Worm (Caenorhabditis elegans) whole organism, L1 larva: ENCODE measurements around the gene C16B8.2.

ENCODE experiments used
- aly-2 ChIP-seq: fragments of 150-350 bp; optimal IDR thresholded peaks from 2 replicates; lab custom pipeline; 2014; ENCODE audit warnings: missing biosample characterization, missing genetic modification characterization
- ces-1 ChIP-seq: fragments of 150-350 bp; optimal IDR thresholded peaks from 2 replicates; lab custom pipeline; 2014; ENCODE audit warnings: missing biosample characterization, missing genetic modification reagents, missing genetic modification characterization
- dpl-1 ChIP-seq, 3 experiments: fragments of 150-350 bp in 2 of 3; sonication (generic microtip) in 1 of 3; optimal IDR thresholded peaks; 2 replicates each; lab custom pipeline; 2014 to 2017; ENCODE audit warnings: missing biosample characterization in 3 of 3, missing genetic modification characterization in 3 of 3, missing genetic modification reagents in 3 of 3
- elt-2 ChIP-seq: sonication (generic microtip); optimal IDR thresholded peaks from 2 replicates; lab custom pipeline; 2016; ENCODE audit warnings: missing genetic modification characterization, mild to moderate bottlenecking, inconsistent platforms, missing compliant biosample characterization, missing genetic modification reagents
- isw-1 ChIP-seq: fragments of 200-800 bp; sonication (Bioruptor generic); IDR thresholded peaks from 2 replicates; pipeline ENCODE4 v1.3.6; 2022; ENCODE audit warnings: missing genetic modification characterization, missing compliant biosample characterization
- lir-3 ChIP-seq: sonication (generic microtip); optimal IDR thresholded peaks from 2 replicates; lab custom pipeline; 2016; ENCODE audit warnings: mild to moderate bottlenecking, missing genetic modification characterization, moderate library complexity, missing compliant biosample characterization; ENCODE audit not compliant: poor library complexity
- nhr-71 ChIP-seq: sonication (generic microtip); optimal IDR thresholded peaks from 2 replicates; lab custom pipeline; 2016; ENCODE audit warnings: mild to moderate bottlenecking, missing genetic modification characterization, moderate library complexity, missing compliant biosample characterization
- pag-3 ChIP-seq: sonication (generic microtip); optimal IDR thresholded peaks from 2 replicates; lab custom pipeline; 2017; ENCODE audit warnings: missing genetic modification characterization, mild to moderate bottlenecking, missing compliant biosample characterization, antibody characterized with exemption, borderline replicate concordance; ENCODE audit not compliant: insufficient read depth
- skn-1 ChIP-seq: fragments of 150-350 bp; optimal IDR thresholded peaks from 2 replicates; lab custom pipeline; 2014; ENCODE audit warnings: missing biosample characterization, missing genetic modification characterization
- ztf-11 ChIP-seq, 2 experiments: sonication (generic microtip); optimal IDR thresholded peaks; 2 replicates each; lab custom pipeline; 2016 to 2017; ENCODE audit warnings: missing genetic modification characterization in 2 of 2, missing biosample characterization in 1 of 2, missing compliant biosample characterization in 1 of 2

DNA sequence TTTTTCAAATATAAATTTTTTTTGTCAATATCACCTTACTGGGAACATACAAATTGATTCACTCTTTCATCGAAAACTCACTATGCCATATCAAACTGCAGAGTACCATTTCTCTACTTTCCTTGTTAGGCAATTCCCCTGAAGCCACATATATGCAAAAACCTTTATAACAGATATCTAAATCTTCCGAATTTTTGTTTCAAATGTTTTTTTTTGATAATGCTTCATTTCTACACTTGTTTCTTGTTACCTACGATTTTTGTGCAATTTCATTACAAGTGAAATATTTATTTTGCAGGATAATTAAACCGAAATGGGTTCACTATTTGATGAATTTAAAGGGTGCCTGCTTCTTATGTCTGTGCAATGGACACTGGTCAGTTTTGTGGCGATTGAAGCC is 46.1 kb downstream of the C16B8.2 start, which contains the start of gene T22B2.2:
- TF ChIP-seq aly-2 (no peak), ces-1 (GFP tag; lab: Kevin White, UChicago) (no peak), skn-1 (tag; lab: Kevin White, UChicago) (no peak), ztf-11 (tag; optimal IDR thresholded peaks at IDR 0.05; lab: Kevin White, UChicago) (no peak), pag-3 (tag; lab: Kevin White, UChicago) (no peak), elt-2 (no peak), lir-3 (tag; lab: Kevin White, UChicago) (no peak), dpl-1 (GFP tag; optimal IDR thresholded peaks at IDR 0.05; lab: Kevin White, UChicago) (no peak), nhr-71 (tag; lab: Kevin White, UChicago) (no peak), isw-1 (no peak)
